Fruit fly (Drosophila melanogaster): ENCODE data around the gene CG43317.

The CG43317 gene

DNA sequence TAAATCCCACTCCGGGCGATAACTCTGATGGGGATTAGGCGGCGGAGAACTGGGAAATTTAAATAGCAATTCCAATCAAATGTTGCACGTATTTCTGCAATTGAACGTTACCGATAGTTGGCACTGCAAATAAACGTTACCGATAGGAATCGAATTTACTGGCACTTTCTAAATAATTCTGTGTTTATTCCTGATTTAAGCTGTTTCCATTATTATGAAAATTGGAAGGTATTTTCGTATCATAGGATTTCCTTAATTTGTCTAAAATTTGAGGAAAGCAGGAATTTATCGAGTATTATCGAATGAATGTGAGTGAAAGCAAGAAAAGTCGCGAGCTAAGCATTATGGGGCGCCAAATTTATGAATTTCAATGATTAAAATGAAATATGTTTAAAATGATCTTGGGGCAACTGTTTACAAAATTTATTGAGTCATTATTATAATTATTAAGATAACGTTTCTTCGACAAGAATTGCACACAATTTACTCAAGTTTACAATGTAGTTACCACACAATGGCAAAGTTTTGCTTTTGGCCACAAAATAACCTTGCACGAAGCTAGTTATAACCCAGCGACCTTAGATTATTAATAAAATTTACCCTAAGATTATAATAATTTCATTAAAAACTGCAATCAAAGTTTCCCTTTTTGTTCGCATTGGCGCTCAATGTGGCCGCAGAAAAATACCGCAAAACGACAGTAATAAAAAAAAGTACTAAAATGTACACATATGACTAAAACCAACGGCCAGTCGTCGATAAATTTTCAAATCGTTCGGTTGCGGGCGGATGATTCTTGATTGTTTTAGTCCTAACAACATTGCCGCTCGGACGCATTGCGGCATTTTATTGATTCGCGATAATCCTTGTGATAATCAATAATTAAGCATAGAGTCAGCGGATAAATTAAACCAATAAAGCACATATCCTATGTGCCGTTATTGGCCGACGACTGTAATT, 30.4 kb downstream of the CG43317 start, which contains the start of gene alpha-Man-IIb (continued):
- TF ChIP-seq CG14710 (tag; optimal IDR thresholded peaks at IDR 0.05) (peak; percentile 48), dmrt99B (tag; optimal IDR thresholded peaks at IDR 0.05) (no peak), CG10431 (GFP tag; optimal IDR thresholded peaks at IDR 0.05) (no peak), esg (GFP tag; conservative IDR thresholded peaks at IDR 0.05) (no peak), CG7987 (GFP tag; optimal IDR thresholded peaks at IDR 0.05) (peak; percentile 34), CG12391 (tag; optimal IDR thresholded peaks at IDR 0.05) (peak; percentile 33), CG2712 (tag; optimal IDR thresholded peaks at IDR 0.05) (peak; percentile 8), bab2 (GFP tag; optimal IDR thresholded peaks at IDR 0.05) (no peak), CG17802 (tag; optimal IDR thresholded peaks at IDR 0.05) (no peak), exex (tag; optimal IDR thresholded peaks at IDR 0.05) (no peak), Dbx (GFP tag; IDR thresholded peaks at IDR 0.05) (peak; percentile 46; the same call in 1 of the 3 replicates), CG6175 (GFP tag; IDR thresholded peaks at IDR 0.05) (no peak), ERR (GFP tag; optimal IDR thresholded peaks at IDR 0.05) (no peak), CG7839 (tag; optimal IDR thresholded peaks at IDR 0.05) (no peak), Poxn (GFP tag; IDR thresholded peaks at IDR 0.05) (no peak)

DNA sequence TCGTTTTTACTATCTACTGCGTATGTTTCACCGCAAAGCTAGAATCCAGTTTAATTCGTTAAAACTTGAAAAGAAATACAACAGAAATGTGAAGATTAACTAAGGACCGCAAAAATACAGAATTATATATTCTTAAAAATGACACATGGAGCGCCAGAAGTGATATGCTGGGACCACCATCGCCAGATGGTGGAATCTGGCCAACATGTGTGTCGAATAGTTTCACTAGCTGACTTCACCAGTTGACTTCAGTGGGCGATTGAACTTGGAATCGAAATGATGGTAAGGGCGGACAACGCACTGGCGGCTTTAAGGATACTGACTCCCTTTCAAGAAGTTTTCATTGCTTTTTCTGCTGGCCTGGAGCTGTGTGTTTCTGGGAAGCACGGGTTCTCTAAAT, 32.2 kb downstream of the CG43317 start, which contains the start of gene CG9593:
CG9593 (plus strand) TSS at position 270 of the 400 bp plus-strand sequence.
- TF ChIP-seq Bdp1 (GFP tag; optimal IDR thresholded peaks at IDR 0.05) (no peak), twi (tag; optimal IDR thresholded peaks at IDR 0.05) (peak; percentile 94), CG32532 (GFP tag; IDR thresholded peaks at IDR 0.05) (no peak), lov (optimal IDR thresholded peaks at IDR 0.05) (no peak), lov (GFP tag; IDR thresholded peaks at IDR 0.05) (no peak), Ada2b (GFP tag; IDR thresholded peaks at IDR 0.05) (no peak), CG12769 (tag; optimal IDR thresholded peaks at IDR 0.05) (no peak), sima (GFP tag; optimal IDR thresholded peaks at IDR 0.05) (no peak), D19A (tag; optimal IDR thresholded peaks at IDR 0.05) (no peak)

DNA sequence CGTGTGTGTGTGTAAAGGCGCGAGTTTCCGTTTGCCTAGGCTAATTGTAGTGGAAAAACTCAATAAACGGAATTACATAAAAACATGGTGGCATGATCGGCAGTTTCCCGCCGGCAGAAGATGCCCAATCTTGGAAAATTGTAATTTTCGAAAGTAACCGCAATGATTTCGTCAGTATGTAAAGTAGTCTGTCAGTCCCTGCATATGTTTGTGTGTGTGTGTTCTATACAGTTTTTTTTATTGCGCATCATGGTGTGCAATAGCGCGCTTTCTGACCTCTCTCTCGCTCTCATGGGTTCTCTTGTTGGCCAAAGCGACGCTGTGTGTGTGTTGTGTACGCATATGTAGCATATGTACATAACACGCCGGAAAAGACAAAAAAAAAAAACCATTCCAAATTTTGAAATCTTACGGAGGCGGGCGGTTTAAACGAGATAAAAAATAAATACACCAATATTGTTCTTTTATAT, 39.9 kb downstream of the CG43317 start:
- TF ChIP-seq Sry-δ (GFP tag; optimal IDR thresholded peaks at IDR 0.05) (peak; percentile 8), Pdp1 (GFP tag; optimal IDR thresholded peaks at IDR 0.05) (peak in 1 of 2 experiments; percentile 92), CG43689 (GFP tag; IDR thresholded peaks at IDR 0.05) (no peak), chif (GFP tag; optimal IDR thresholded peaks at IDR 0.05) (peak; percentile 12 to 21), CG7271 (tag; optimal IDR thresholded peaks at IDR 0.05) (no peak), Kr (GFP tag; optimal IDR thresholded peaks at IDR 0.05) (no peak), CG5245 (GFP tag; optimal IDR thresholded peaks at IDR 0.05) (no peak), Awh (GFP tag; IDR thresholded peaks at IDR 0.05) (peak; percentile 74), CG4730 (GFP tag; IDR thresholded peaks at IDR 0.05) (no peak), ken (GFP tag; IDR thresholded peaks at IDR 0.05) (no peak), Taf1 (GFP tag; IDR thresholded peaks at IDR 0.05) (no peak), CG18476 (GFP tag; optimal IDR thresholded peaks at IDR 0.05) (no peak), CG33557 (GFP tag; optimal IDR thresholded peaks at IDR 0.05) (no peak), Xrp1 (GFP tag; IDR thresholded peaks at IDR 0.05) (peak; percentile 52; the same call in 1 of the 2 replicates), pho (GFP tag; optimal IDR thresholded peaks at IDR 0.05) (peak; percentile 73), gcm (GFP tag; optimal IDR thresholded peaks at IDR 0.05) (no peak), insv (GFP tag; optimal IDR thresholded peaks at IDR 0.05) (peak in 1 of 2 experiments; percentile 10), dm (GFP tag; optimal IDR thresholded peaks at IDR 0.05) (peak; percentile 38), ro (GFP tag; IDR thresholded peaks at IDR 0.05) (no peak), CG15073 (GFP tag; optimal IDR thresholded peaks at IDR 0.05) (no peak), MESR4 (GFP tag; optimal IDR thresholded peaks at IDR 0.05) (peak; percentile 25), CoRest (tag; optimal IDR thresholded peaks at IDR 0.05) (peak; percentile 15), Bteb2 (GFP tag; optimal IDR thresholded peaks at IDR 0.05) (no peak), Mrtf (GFP tag; IDR thresholded peaks at IDR 0.05) (no peak)

Data from whole organism, embryonic.